Worm (Caenorhabditis elegans): ENCODE data around the gene ubxn-2.

The ubxn-2 gene

DNA sequence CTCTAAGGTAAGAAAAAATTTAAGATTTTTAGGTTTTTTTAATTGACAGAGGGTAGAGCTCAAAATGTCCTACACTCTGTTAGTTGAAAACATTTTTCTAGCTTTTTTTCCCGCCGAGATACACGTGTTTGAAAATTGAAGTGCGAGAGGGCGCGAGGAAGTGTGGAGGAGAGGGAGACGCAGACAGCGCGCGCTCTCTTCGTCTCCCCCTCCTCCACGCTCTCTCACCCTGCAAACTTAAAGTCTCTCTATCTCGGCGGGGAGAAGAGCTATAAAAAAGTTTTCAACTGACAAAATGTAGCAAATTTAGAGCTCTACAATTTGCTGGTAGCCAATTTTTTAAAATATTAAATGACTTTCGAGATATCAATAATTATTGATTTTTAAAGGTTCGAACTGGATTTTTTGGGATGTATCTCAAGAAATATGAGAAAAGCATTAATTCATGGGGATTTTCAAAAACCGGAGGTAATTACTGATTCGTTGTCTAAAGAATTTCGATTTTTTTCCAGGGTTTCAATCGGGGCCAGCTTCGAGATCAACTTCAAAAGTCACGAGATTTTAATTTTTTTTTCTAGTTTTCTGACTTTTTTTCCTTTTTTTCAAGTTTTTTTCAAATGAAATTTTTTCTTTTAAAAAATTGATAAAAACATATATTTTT, 39.6 kb upstream of the ubxn-2 start:
- TF ChIP-seq nhr-12 (tag; optimal IDR thresholded peaks at IDR 0.05) (no peak), elt-1 (tag; optimal IDR thresholded peaks at IDR 0.05) (no peak), ztf-11 (tag; optimal IDR thresholded peaks at IDR 0.05) (no peak), fos-1 (tag; optimal IDR thresholded peaks at IDR 0.05) (no peak), ceh-82 (tag; optimal IDR thresholded peaks at IDR 0.05) (no peak), egl-5 (tag; optimal IDR thresholded peaks at IDR 0.05) (no peak), nhr-11 (tag; optimal IDR thresholded peaks at IDR 0.05) (no peak), sea-2 (GFP tag; optimal IDR thresholded peaks at IDR 0.05) (no peak), zag-1 (tag; optimal IDR thresholded peaks at IDR 0.05) (no peak), hmg-11 (tag; optimal IDR thresholded peaks at IDR 0.05) (no peak), egl-27 (tag; optimal IDR thresholded peaks at IDR 0.05) (no peak), ceh-16 (tag; optimal IDR thresholded peaks at IDR 0.05) (no peak), jun-1 (tag; optimal IDR thresholded peaks at IDR 0.05) (no peak), unc-62 (GFP tag; optimal IDR thresholded peaks at IDR 0.05) (no peak), nhr-76 (tag; optimal IDR thresholded peaks at IDR 0.05) (no peak), unc-39 (tag; optimal IDR thresholded peaks at IDR 0.05) (no peak), mdl-1 (tag; optimal IDR thresholded peaks at IDR 0.05) (no peak), daf-12 (tag; optimal IDR thresholded peaks at IDR 0.05) (no peak), ZK546.5 (tag; optimal IDR thresholded peaks at IDR 0.05) (no peak), fkh-2 (tag; optimal IDR thresholded peaks at IDR 0.05) (no peak)

DNA sequence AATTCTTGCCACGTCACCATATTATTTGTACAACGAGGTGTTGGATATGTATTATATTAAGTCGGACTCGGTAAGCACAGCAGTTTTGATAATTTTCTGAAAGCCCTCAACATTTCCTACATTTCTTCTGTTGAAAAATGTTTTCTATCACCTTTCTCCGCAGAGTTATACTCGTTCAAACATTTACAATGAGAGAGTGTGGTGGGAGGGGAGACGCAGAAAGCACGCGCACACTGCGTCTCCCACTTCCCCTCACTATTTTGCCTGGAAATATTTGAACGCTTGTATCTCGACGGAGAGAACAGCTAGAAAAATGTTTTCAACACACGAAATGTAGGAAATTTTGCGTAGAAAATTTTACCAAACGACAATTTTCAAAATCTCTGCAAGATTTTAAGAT, 38.5 kb upstream of the ubxn-2 start:
- TF ChIP-seq elt-3 (tag; optimal IDR thresholded peaks at IDR 0.05) (no peak), ama-1 (optimal IDR thresholded peaks at IDR 0.05) (no peak), ZK546.5 (tag; optimal IDR thresholded peaks at IDR 0.05) (no peak), pha-4 (tag; optimal IDR thresholded peaks at IDR 0.05) (no peak), sea-2 (GFP tag; optimal IDR thresholded peaks at IDR 0.05) (no peak), nhr-67 (tag; optimal IDR thresholded peaks at IDR 0.05) (no peak), zag-1 (tag; optimal IDR thresholded peaks at IDR 0.05) (no peak), nhr-12 (tag; optimal IDR thresholded peaks at IDR 0.05) (no peak), lin-15B (tag; optimal IDR thresholded peaks at IDR 0.05) (no peak)

DNA sequence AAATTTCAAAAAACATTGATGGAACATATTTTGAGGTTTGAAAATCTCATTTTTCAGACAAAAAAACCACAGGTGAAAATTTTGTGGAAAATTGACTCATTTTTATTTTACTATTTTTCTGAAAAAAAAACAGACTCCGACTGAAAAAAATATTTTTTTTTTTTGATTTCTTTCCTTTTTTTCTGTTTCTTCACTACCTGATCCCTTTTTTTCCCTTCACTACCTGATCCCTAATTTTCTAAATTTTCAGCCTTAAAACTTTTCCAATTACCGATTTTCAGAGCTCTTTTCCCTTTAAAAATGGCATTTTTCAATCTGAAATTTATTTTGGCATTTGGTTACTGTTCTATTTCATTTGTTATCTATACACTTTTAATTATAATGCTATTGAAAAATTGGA, 36.8 kb upstream of the ubxn-2 start, which contains the start of gene Y54G2A.77:
TSS of gene Y54G2A.77 (plus strand) at position 301 of the 400 bp plus-strand sequence.
- TF ChIP-seq nhr-23 (tag; optimal IDR thresholded peaks at IDR 0.05), result no peak
- TF ChIP-seq daf-12 (tag; optimal IDR thresholded peaks at IDR 0.05), result no peak
- TF ChIP-seq ceh-16 (tag; optimal IDR thresholded peaks at IDR 0.05), result no peak
- TF ChIP-seq lin-15B (tag; optimal IDR thresholded peaks at IDR 0.05), result no peak
- no peak for TF ChIP-seq unc-39 (tag; optimal IDR thresholded peaks at IDR 0.05)
- TF ChIP-seq pha-4 (tag; optimal IDR thresholded peaks at IDR 0.05), result no peak
- no peak for TF ChIP-seq nhr-76 (tag; optimal IDR thresholded peaks at IDR 0.05)
- TF ChIP-seq R02D3.7 (tag; optimal IDR thresholded peaks at IDR 0.05), result no peak

DNA sequence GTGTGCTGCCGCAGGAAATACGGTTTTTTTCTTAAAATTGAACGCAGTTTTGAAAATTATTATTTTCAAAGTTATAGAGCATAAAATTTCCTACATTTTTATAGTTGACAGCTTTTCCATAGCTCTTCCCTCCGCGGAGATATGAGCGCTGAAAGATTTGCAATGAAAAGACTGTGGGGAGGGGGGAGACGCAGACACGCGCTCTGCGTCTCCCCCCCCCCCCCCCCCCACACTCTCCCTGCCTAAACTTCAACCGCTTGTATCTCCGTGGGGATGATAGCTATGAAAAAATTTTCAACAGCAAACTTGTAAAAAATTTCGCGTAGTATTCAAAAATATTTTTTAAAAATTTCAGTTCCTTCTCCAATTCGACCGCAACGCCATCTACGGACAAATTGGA, 35.9 kb upstream of the ubxn-2 start:
- no peak for TF ChIP-seq ceh-82 (tag; optimal IDR thresholded peaks at IDR 0.05)
- TF ChIP-seq nhr-67 (tag; optimal IDR thresholded peaks at IDR 0.05), result no peak
- TF ChIP-seq mdl-1 (tag; optimal IDR thresholded peaks at IDR 0.05), result no peak
- no peak for TF ChIP-seq unc-62 (GFP tag; optimal IDR thresholded peaks at IDR 0.05)
- no peak for TF ChIP-seq pqm-1 (tag; optimal IDR thresholded peaks at IDR 0.05)
- TF ChIP-seq nhr-23 (tag; optimal IDR thresholded peaks at IDR 0.05), result no peak
- TF ChIP-seq lsy-12 (tag; optimal IDR thresholded peaks at IDR 0.05), result no peak
- no peak for TF ChIP-seq egl-27 (tag; optimal IDR thresholded peaks at IDR 0.05)
- TF ChIP-seq nhr-76 (tag; optimal IDR thresholded peaks at IDR 0.05), result no peak
- TF ChIP-seq nfya-1 (tag; optimal IDR thresholded peaks at IDR 0.05; ENCODE audit: insufficient read depth), result no peak
- TF ChIP-seq zag-1 (tag; optimal IDR thresholded peaks at IDR 0.05), result no peak
- TF ChIP-seq nhr-237 (tag; optimal IDR thresholded peaks at IDR 0.05), result no peak

DNA sequence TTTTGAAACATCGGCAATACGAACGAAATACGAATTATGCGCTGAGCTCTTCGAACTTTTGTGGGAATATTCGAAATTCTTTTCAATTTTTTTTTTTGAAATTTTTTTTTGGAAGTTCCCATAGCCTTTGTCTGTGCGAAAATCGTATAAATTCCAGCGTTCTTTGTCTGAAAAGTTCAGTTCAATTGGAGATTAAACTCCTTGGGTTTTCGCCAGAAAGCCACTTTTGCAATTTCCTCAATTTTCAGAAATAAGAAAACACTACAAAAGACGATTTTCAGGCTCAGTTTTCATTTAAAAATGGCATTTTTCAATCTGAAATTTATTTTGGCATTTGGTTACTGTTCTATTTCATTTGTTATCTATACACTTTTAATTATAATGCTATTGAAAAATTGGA, 33.5 kb upstream of the ubxn-2 start, which contains the start of gene Y54G2A.38:
TSS of gene Y54G2A.38 (plus strand) at position 301 of the 400 bp plus-strand sequence.
- TF ChIP-seq nhr-237 (tag; optimal IDR thresholded peaks at IDR 0.05) (no peak), nhr-43 (tag; optimal IDR thresholded peaks at IDR 0.05; ENCODE audit: poor library complexity, severe bottlenecking) (no peak), snpc-4 (tag; optimal IDR thresholded peaks at IDR 0.05) (no peak), egl-5 (tag; optimal IDR thresholded peaks at IDR 0.05) (no peak), skn-1 (tag; optimal IDR thresholded peaks at IDR 0.05) (no peak), ceh-9 (tag; optimal IDR thresholded peaks at IDR 0.05) (no peak), tbx-2 (tag; optimal IDR thresholded peaks at IDR 0.05) (no peak), pqm-1 (tag; optimal IDR thresholded peaks at IDR 0.05) (no peak), nhr-25 (tag; optimal IDR thresholded peaks at IDR 0.05) (no peak), ztf-11 (tag; optimal IDR thresholded peaks at IDR 0.05) (no peak), elt-2 (tag; optimal IDR thresholded peaks at IDR 0.05) (no peak), mml-1 (tag; optimal IDR thresholded peaks at IDR 0.05) (no peak), nhr-76 (tag; optimal IDR thresholded peaks at IDR 0.05) (no peak), eor-1 (tag; optimal IDR thresholded peaks at IDR 0.05) (no peak), ceh-16 (tag; optimal IDR thresholded peaks at IDR 0.05) (no peak), fos-1 (tag; optimal IDR thresholded peaks at IDR 0.05) (no peak), fkh-2 (tag; optimal IDR thresholded peaks at IDR 0.05) (no peak)
